Worm (Caenorhabditis elegans) whole organism, late embryonic: Measurements from ENCODE around the gene C50E3.7.

Experiments used
- ama-1 ChIP-seq: fragments of 150-350 bp; optimal IDR thresholded peaks from 2 replicates; lab custom pipeline; 2014
- ceh-30 ChIP-seq: fragments of 150-350 bp; optimal IDR thresholded peaks from 2 replicates; lab custom pipeline; 2014; ENCODE audit warnings: missing biosample characterization, missing genetic modification characterization
- ceh-45 ChIP-seq: fragments of 200-800 bp; sonication (Bioruptor generic); IDR thresholded peaks from 2 replicates; pipeline ENCODE4 v1.3.6; 2022; ENCODE audit warnings: missing genetic modification reagents, missing genetic modification characterization, missing compliant biosample characterization
- dve-1 ChIP-seq: sonication (generic microtip); optimal IDR thresholded peaks from 2 replicates; lab custom pipeline; 2017; ENCODE audit warnings: antibody characterized with exemption, mild to moderate bottlenecking, missing genetic modification characterization, missing compliant biosample characterization
- fax-1 ChIP-seq: sonication (generic microtip); optimal IDR thresholded peaks from 2 replicates; lab custom pipeline; 2016; ENCODE audit warnings: missing genotype, missing genetic modification characterization, missing compliant biosample characterization
- fkh-10 ChIP-seq: fragments of 150-350 bp; optimal IDR thresholded peaks from 2 replicates; lab custom pipeline; 2014; ENCODE audit warnings: missing biosample characterization, missing genetic modification reagents, missing genetic modification characterization
- madf-2 ChIP-seq: sonication (generic microtip); optimal IDR thresholded peaks from 2 replicates; lab custom pipeline; 2017; ENCODE audit warnings: missing genetic modification characterization, missing compliant biosample characterization
- nhr-11 ChIP-seq: fragments of 150-350 bp; optimal IDR thresholded peaks from 2 replicates; lab custom pipeline; 2014; ENCODE audit warnings: missing biosample characterization, missing genetic modification characterization

ce11 chrV:7645454-7645853, 47.3 kb upstream of the C50E3.7 start, which contains the start of gene str-47:
- TF ChIP-seq ceh-45 (GFP tag; lab: Robert Waterston, UW) (no peak), fax-1 (tag; lab: Kevin White, UChicago) (no peak), fkh-10 (no peak), ceh-30 (tag; lab: Kevin White, UChicago) (no peak), ama-1 (lab: Kevin White, UChicago) (no peak), madf-2 (tag; lab: Kevin White, UChicago) (no peak), nhr-11 (no peak), dve-1 (no peak)
